Fruit fly (Drosophila melanogaster): ENCODE measurements around the gene Inx2.

Inx2 gene

dm6 chrX:7013320-7014214 is 15.1 kb downstream of the Inx2 start, which contains the start of the genes CG3032 and CG4593 (continued):
- TF ChIP-seq CG10267 (tag; optimal IDR thresholded peaks at IDR 0.05) (peak; percentile 67), CG30403 (GFP tag; optimal IDR thresholded peaks at IDR 0.05) (peak; percentile 87), org-1 (GFP tag; optimal IDR thresholded peaks at IDR 0.05) (peak; percentile 40), CG11696 (GFP tag; IDR thresholded peaks at IDR 0.05) (peak; percentile 80), gro (GFP tag; optimal IDR thresholded peaks at IDR 0.05) (peak; percentile 72), B-H1 (GFP tag; IDR thresholded peaks at IDR 0.05) (peak; percentile 91), Dip2 (GFP tag; IDR thresholded peaks at IDR 0.05) (no peak; the same call in 1 of the 2 replicates), HLH4C (GFP tag; IDR thresholded peaks at IDR 0.05; ENCODE audit: partially characterized antibody) (no peak), CG17912 (GFP tag; optimal IDR thresholded peaks at IDR 0.05) (no peak), CG7556 (GFP tag; optimal IDR thresholded peaks at IDR 0.05) (peak; percentile 64), lola (GFP tag; optimal IDR thresholded peaks at IDR 0.05) (peak in 1 of 3 experiments; percentile 42), CG34422 (GFP tag; IDR thresholded peaks at IDR 0.05) (peak; percentile 92), lab (GFP tag; optimal IDR thresholded peaks at IDR 0.05) (peak; percentile 89), CG18619 (GFP tag; optimal IDR thresholded peaks at IDR 0.05) (peak; percentile 71), wdn (GFP tag; IDR thresholded peaks at IDR 0.05) (peak; percentile 58; the same call in 1 of the 2 replicates), dimm (GFP tag; IDR thresholded peaks at IDR 0.05) (peak; percentile 68), BtbVII (GFP tag; optimal IDR thresholded peaks at IDR 0.05) (peak; percentile 9), Deaf1 (tag; optimal IDR thresholded peaks at IDR 0.05) (peak; percentile 45), run (tag; optimal IDR thresholded peaks at IDR 0.05) (peak; percentile 57), sisA (GFP tag; IDR thresholded peaks at IDR 0.05) (peak; percentile 86), CG12104 (GFP tag; optimal IDR thresholded peaks at IDR 0.05) (peak; percentile 34), CG7372 (GFP tag; IDR thresholded peaks at IDR 0.05) (peak; percentile 85), usp (GFP tag; optimal IDR thresholded peaks at IDR 0.05) (no peak), crp (GFP tag; optimal IDR thresholded peaks at IDR 0.05) (peak in 1 of 2 experiments; percentile 60), CG7839 (tag; optimal IDR thresholded peaks at IDR 0.05) (peak; percentile 86), HLHmδ (GFP tag; optimal IDR thresholded peaks at IDR 0.05) (no peak), vfl (GFP tag; optimal IDR thresholded peaks at IDR 0.05) (peak; percentile 56), btn (GFP tag; optimal IDR thresholded peaks at IDR 0.05) (no peak), CG13296 (GFP tag; optimal IDR thresholded peaks at IDR 0.05) (peak; percentile 71), ftz-f1 (GFP tag; optimal IDR thresholded peaks at IDR 0.05) (no peak), dysf (GFP tag; IDR thresholded peaks at IDR 0.05) (peak; percentile 92), hbn (GFP tag; IDR thresholded peaks at IDR 0.05; ENCODE audit: partially characterized antibody) (no peak), HLH54F (GFP tag; optimal IDR thresholded peaks at IDR 0.05) (peak; percentile 77), CG12659 (GFP tag; optimal IDR thresholded peaks at IDR 0.05) (peak; percentile 81), exex (tag; optimal IDR thresholded peaks at IDR 0.05) (peak; percentile 23), sens (GFP tag) (peak; percentile 92), ken (GFP tag; IDR thresholded peaks at IDR 0.05) (peak; percentile 91), nmo (GFP tag; optimal IDR thresholded peaks at IDR 0.05) (peak; percentile 88), caup (GFP tag; optimal IDR thresholded peaks at IDR 0.05; ENCODE audit: severe bottlenecking) (peak; percentile 70), Side (GFP tag; optimal IDR thresholded peaks at IDR 0.05) (peak; percentile 62), schlank (tag; optimal IDR thresholded peaks at IDR 0.05) (peak; percentile 49), phol (tag; optimal IDR thresholded peaks at IDR 0.05) (peak; percentile 78), Vsx1 (GFP tag; optimal IDR thresholded peaks at IDR 0.05) (peak; percentile 19), ash1 (GFP tag; optimal IDR thresholded peaks at IDR 0.05) (no peak), cwo (GFP tag; optimal IDR thresholded peaks at IDR 0.05) (peak; percentile 56), Taf1 (GFP tag; IDR thresholded peaks at IDR 0.05) (peak; percentile 85), dpn (GFP tag; optimal IDR thresholded peaks at IDR 0.05) (peak; percentile 76 to 84), aop (GFP tag; IDR thresholded peaks at IDR 0.05) (no peak)
